Fruit fly (Drosophila melanogaster) whole organism, adult: ENCODE measurements around the gene CG9372.

Experiments
- CG11617 ChIP-seq: fragments of 200-800 bp; sonication (Bioruptor generic); optimal IDR thresholded peaks from 2 replicates; lab custom pipeline; 2017; ENCODE audit warnings: mild to moderate bottlenecking, missing biosample characterization, missing genetic modification reagents, missing genetic modification characterization
- CG12768 ChIP-seq: fragments of 200-800 bp; sonication (Bioruptor generic); optimal IDR thresholded peaks from 2 replicates; lab custom pipeline; 2017; ENCODE audit warnings: missing biosample characterization, missing genetic modification characterization, mild to moderate bottlenecking, moderate library complexity, missing genetic modification reagents
- cic ChIP-seq: fragments of 200-800 bp; sonication (Bioruptor generic); optimal IDR thresholded peaks from 2 replicates; lab custom pipeline; 2017; ENCODE audit warnings: missing biosample characterization, mild to moderate bottlenecking, missing genetic modification characterization, moderate library complexity

CG9372 gene

DNA sequence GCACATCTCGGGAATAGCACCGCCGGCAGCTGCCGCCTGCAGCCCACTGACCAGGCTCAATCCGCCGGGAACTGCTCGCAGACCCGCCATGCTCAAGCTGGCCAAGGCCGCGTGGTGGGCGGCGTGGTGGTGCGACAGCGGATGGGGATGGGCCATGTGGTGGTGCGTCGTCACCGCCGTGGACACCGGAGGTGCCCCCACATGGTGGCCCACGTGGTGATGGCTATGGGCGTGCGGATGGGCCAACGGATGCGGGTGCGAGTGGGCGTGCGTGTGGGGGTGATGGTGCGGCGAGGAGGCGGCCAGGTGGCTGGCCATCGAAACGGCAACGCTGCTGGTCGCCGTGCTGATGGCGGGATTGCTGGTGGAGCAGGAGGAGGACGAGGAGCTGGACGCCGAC is 47.5 kb downstream of the CG9372 start:
- TF ChIP-seq CG12768 (GFP tag; lab: Kevin White, UChicago), result no peak

DNA sequence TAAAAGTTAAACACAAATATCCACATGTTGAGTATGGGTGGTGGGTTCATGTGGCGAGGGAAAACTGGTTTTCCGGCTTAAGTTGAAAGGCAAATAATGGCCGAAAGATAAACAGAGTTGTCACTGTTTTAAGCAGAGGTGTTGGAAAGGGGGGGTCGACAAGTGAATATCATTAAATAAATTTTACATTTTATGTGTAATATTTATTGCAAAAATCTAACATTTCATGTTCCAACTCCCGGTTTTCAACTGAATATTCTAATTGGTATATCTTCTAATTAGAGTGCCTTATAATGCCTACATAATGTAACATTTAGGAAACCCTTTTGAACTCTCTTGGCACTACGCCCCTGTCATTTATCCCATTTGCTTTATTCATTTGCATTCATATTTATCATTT is 49.9 kb downstream of the CG9372 start:
- TF ChIP-seq cic (GFP tag; lab: Kevin White, UChicago) (no peak), CG11617 (GFP tag; lab: Kevin White, UChicago) (no peak)
